Worm (Caenorhabditis elegans): ENCODE results near the gene F07F6.8.

Gene F07F6.8

DNA sequence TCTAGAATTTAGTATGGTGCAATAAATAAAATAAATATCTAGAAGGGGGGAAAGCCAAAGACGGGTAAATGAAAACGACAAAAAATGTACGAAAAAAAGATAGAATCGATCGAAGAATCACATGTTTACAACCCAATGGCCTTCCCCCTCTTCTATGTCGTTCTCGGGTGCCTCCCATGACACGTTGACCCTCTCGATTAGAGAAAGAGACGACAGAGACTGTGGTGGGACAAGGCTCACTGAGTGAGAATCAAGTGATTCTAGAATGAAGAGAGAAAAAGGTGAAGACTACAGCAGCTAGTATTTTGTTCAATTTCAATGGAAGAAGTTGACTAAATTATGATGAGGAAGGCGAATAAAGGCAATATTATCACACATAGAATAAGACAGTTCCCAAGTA is 521 bp upstream of the F07F6.8 start (continued):
- TF ChIP-seq lim-7 (GFP tag; IDR thresholded peaks at IDR 0.05): no peak
- TF ChIP-seq fos-1 (tag; optimal IDR thresholded peaks at IDR 0.05): no peak
- no peak for TF ChIP-seq ces-1 (GFP tag; optimal IDR thresholded peaks at IDR 0.05)
- TF ChIP-seq hif-1 (tag; optimal IDR thresholded peaks at IDR 0.05): peak in 1 of 2 experiments; percentile 36
- TF ChIP-seq pha-4 (GFP tag; IDR thresholded peaks at IDR 0.05): peak; percentile 55
- peak; percentile 76 for TF ChIP-seq pha-4 (tag; optimal IDR thresholded peaks at IDR 0.05)
- TF ChIP-seq hlh-30 (tag; optimal IDR thresholded peaks at IDR 0.05; ENCODE audit: insufficient read depth): peak; percentile 97
- peak; percentile 56 for TF ChIP-seq nhr-6 (tag; optimal IDR thresholded peaks at IDR 0.05)
- TF ChIP-seq nhr-102 (tag; optimal IDR thresholded peaks at IDR 0.05): no peak
- TF ChIP-seq pqm-1 (tag; optimal IDR thresholded peaks at IDR 0.05): peak; percentile 58
- TF ChIP-seq nhr-111 (GFP tag; optimal IDR thresholded peaks at IDR 0.05): no peak

DNA sequence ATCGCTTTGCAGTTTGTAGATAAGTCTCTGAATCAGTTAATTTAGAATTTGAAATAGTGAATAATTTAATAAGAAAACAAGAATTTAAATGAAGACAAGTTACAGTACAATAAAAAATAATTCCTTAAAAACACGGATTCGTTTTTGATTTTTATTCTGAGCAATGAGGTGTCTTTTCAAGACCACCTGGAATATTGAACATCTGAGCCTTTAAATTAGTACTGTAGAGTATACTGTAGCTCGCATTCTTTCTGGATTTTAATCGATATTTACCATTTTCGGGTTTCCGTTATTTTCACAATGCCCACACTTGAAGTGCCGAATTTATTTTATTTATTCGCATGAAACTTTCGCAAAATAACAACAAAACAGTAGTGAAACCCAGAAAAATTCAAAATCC is 1.7 kb downstream of the F07F6.8 start, which contains the start of gene F07F6.7:
TSS of gene F07F6.7 (minus strand) at position 27 of the 400 bp plus-strand sequence.
- TF ChIP-seq dve-1 (tag; optimal IDR thresholded peaks at IDR 0.05; ENCODE audit: insufficient read depth): peak; percentile 14
- TF ChIP-seq hlh-30 (tag; optimal IDR thresholded peaks at IDR 0.05; ENCODE audit: insufficient read depth): no peak
- TF ChIP-seq F10B5.3 (tag; optimal IDR thresholded peaks at IDR 0.05): no peak
- TF ChIP-seq T20F7.1 (GFP tag; optimal IDR thresholded peaks at IDR 0.05): peak; percentile 30
- peak; percentile 13 for TF ChIP-seq nhr-25 (tag; optimal IDR thresholded peaks at IDR 0.05; ENCODE audit: borderline replicate concordance, insufficient read depth)
- TF ChIP-seq unc-62 (GFP tag; optimal IDR thresholded peaks at IDR 0.05 in 1 of 2): peak in 1 of 2 experiments; percentile 18
- TF ChIP-seq unc-62 (tag; optimal IDR thresholded peaks at IDR 0.05): no peak
- no peak for TF ChIP-seq daf-16 (GFP tag; optimal IDR thresholded peaks at IDR 0.05)
- no peak for TF ChIP-seq daf-16 (tag; optimal IDR thresholded peaks at IDR 0.05)
- no peak for TF ChIP-seq ZK546.5 (tag; optimal IDR thresholded peaks at IDR 0.05)
- TF ChIP-seq dmd-8 (GFP tag; IDR thresholded peaks at IDR 0.05): no peak
- peak in 1 of 2 experiments; percentile 50 for TF ChIP-seq lsy-2 (tag; optimal IDR thresholded peaks at IDR 0.05)
- TF ChIP-seq lin-38 (GFP tag; IDR thresholded peaks at IDR 0.05): peak; percentile 27; the same call in 1 of the 2 replicates

DNA sequence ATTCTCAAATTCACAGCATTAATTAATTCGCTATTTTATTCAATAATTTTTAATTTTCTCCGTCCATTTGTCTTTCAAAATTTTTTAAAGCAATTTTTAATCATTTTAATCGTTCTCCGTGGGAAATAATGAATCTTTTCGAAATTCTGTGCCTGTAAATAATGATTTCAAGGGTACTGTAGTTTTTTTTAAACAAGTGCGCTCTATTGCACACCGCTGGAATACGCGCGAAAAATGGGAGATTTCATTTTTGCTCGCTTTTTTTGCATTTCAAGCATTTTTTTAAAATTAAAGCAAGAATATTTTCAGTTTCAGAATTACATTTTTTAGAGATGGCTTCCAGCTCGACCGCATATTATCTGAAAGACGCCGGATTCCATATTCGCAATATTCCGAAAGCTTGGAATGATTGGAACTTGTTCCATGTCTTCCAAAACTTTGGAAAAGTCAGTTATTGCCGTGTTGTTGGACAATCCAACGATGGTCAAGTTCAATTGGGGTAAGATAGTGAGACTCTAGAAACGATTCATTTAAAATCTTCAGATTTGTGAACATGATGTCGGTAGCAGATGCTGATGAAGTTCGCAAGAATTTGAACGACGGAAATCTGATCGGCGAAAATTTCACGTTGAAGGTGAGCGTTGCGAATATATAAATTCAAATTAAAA is 4.5 kb downstream of the F07F6.8 start, which contains the start of gene tofu-6:
TSS of gene tofu-6 (plus strand) at position 302 of the 668 bp plus-strand sequence.
- TF ChIP-seq unc-130 (GFP tag; optimal IDR thresholded peaks at IDR 0.05) (peak; percentile 53), pqm-1 (tag; optimal IDR thresholded peaks at IDR 0.05) (no peak), tra-1 (GFP tag; IDR thresholded peaks at IDR 0.05) (no peak), F44E2.7 (GFP tag; IDR thresholded peaks at IDR 0.05) (no peak), zfp-2 (tag; optimal IDR thresholded peaks at IDR 0.05) (no peak), madf-9 (GFP tag; conservative IDR thresholded peaks at IDR 0.05) (no peak), ztf-7 (tag; optimal IDR thresholded peaks at IDR 0.05) (no peak), mdl-1 (tag; optimal IDR thresholded peaks at IDR 0.05) (no peak), hmg-1.1 (GFP tag; IDR thresholded peaks at IDR 0.05) (no peak), madf-5 (GFP tag; IDR thresholded peaks at IDR 0.05) (no peak), skn-1 (tag; optimal IDR thresholded peaks at IDR 0.05) (no peak), lin-38 (GFP tag; IDR thresholded peaks at IDR 0.05) (peak; percentile 94), egl-43 (GFP tag; IDR thresholded peaks at IDR 0.05) (no peak), mdt-29 (GFP tag; IDR thresholded peaks at IDR 0.05) (no peak), lir-3 (tag; optimal IDR thresholded peaks at IDR 0.05) (no peak), nhr-6 (tag; optimal IDR thresholded peaks at IDR 0.05) (no peak), spr-1 (tag; optimal IDR thresholded peaks at IDR 0.05) (no peak), ZK546.5 (tag; optimal IDR thresholded peaks at IDR 0.05) (no peak), Y48G9A.11 (GFP tag; IDR thresholded peaks at IDR 0.05) (0 out of 2 replicates have a peak, but pooled peaks have one; percentile 56), mep-1 (tag; optimal IDR thresholded peaks at IDR 0.05) (no peak), unc-39 (tag; optimal IDR thresholded peaks at IDR 0.05) (no peak), tag-97 (GFP tag; IDR thresholded peaks at IDR 0.05) (no peak), attf-4 (tag; optimal IDR thresholded peaks at IDR 0.05) (no peak), F26F4.8 (GFP tag; conservative IDR thresholded peaks at IDR 0.05) (no peak), R02D3.7 (tag; optimal IDR thresholded peaks at IDR 0.05) (no peak), ztf-11 (tag; optimal IDR thresholded peaks at IDR 0.05) (no peak), nhr-102 (tag; optimal IDR thresholded peaks at IDR 0.05) (no peak), nhr-25 (tag; optimal IDR thresholded peaks at IDR 0.05; ENCODE audit: borderline replicate concordance, insufficient read depth) (no peak), spr-3 (GFP tag; optimal IDR thresholded peaks at IDR 0.05) (no peak), daf-16 (GFP tag; optimal IDR thresholded peaks at IDR 0.05) (no peak), daf-16 (tag; optimal IDR thresholded peaks at IDR 0.05) (no peak), fkh-10 (GFP tag; optimal IDR thresholded peaks at IDR 0.05) (no peak)
